Worm (Caenorhabditis elegans): ENCODE data around the gene F49E8.8.

F49E8.8 gene

DNA sequence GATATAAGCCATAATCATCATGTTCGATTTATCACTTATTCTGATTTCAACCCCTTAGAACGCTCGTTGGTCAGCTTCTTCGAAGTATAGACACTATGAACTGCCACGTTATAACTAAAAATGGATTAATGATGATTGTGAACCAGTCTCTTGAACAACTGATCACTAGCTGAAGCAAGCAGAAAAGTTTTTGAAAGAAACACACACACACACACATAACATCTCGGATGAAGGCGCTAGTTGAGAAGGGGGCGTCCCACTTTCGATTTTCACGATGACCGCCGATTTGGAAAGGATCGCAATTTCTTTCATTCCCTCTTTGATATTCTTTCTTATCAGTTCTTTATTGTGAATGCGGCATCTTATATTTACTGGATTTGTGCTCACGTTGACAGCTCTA, 12.2 kb downstream of the F49E8.8 start, which contains the start of gene clec-180:
Gene clec-180, plus strand, starts transcription at position 301 of the 400 bp plus-strand sequence.
- no peak for TF ChIP-seq blmp-1 (tag; optimal IDR thresholded peaks at IDR 0.05; ENCODE audit: insufficient read depth)
- TF ChIP-seq lsy-2 (tag; optimal IDR thresholded peaks at IDR 0.05): no peak
- no peak for TF ChIP-seq nhr-10 (tag; optimal IDR thresholded peaks at IDR 0.05)
- TF ChIP-seq unc-39 (tag; optimal IDR thresholded peaks at IDR 0.05): no peak
- TF ChIP-seq nhr-11 (tag; optimal IDR thresholded peaks at IDR 0.05): no peak
- no peak for TF ChIP-seq gmeb-1 (tag; optimal IDR thresholded peaks at IDR 0.05)
- TF ChIP-seq lin-13 (GFP tag; optimal IDR thresholded peaks at IDR 0.05): no peak
- TF ChIP-seq Y55F3AM.14 (GFP tag; optimal IDR thresholded peaks at IDR 0.05): no peak
- no peak for TF ChIP-seq elt-3 (tag; optimal IDR thresholded peaks at IDR 0.05)
- TF ChIP-seq peb-1 (tag; optimal IDR thresholded peaks at IDR 0.05): no peak
- TF ChIP-seq lin-11 (tag; optimal IDR thresholded peaks at IDR 0.05): no peak
- TF ChIP-seq sem-4 (tag; optimal IDR thresholded peaks at IDR 0.05): no peak

DNA sequence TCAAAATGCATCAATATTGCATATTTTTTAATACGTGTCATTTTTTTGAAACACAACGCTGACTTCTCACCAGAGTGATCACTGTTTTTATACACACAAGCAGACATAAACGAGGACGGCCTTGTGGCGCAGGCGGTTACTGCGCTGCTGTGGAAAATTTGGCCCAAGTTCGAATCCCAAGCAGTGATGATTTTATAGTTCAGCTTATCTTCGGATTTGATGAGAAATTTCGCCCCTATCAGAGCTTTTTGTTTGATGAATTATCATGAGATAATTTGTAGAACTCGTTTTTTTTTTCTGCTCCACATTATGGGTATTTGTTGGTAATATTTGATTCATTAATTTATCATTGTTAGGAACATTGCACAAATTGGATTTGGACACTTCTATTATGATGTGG, 17.5 kb downstream of the F49E8.8 start:
- TF ChIP-seq C34F6.9 (tag; optimal IDR thresholded peaks at IDR 0.05): peak; percentile 71
- TF ChIP-seq egl-27 (tag; optimal IDR thresholded peaks at IDR 0.05): peak; percentile 62
- peak; percentile 66 for TF ChIP-seq gmeb-1 (tag; optimal IDR thresholded peaks at IDR 0.05)
- peak; percentile 70 for TF ChIP-seq Y55F3AM.14 (GFP tag; optimal IDR thresholded peaks at IDR 0.05)
- TF ChIP-seq ceh-16 (tag; optimal IDR thresholded peaks at IDR 0.05): no peak
- TF ChIP-seq fos-1 (tag; optimal IDR thresholded peaks at IDR 0.05): peak; percentile 72
- peak; percentile 60 to 77 for TF ChIP-seq lsy-2 (tag; optimal IDR thresholded peaks at IDR 0.05)
- TF ChIP-seq sem-4 (tag; optimal IDR thresholded peaks at IDR 0.05): peak; percentile 83
- TF ChIP-seq zag-1 (tag; optimal IDR thresholded peaks at IDR 0.05): peak; percentile 45
- peak; percentile 78 for TF ChIP-seq unc-55 (GFP tag; optimal IDR thresholded peaks at IDR 0.05)
- no peak for TF ChIP-seq dmd-4 (tag; optimal IDR thresholded peaks at IDR 0.05)
- TF ChIP-seq lin-11 (tag; optimal IDR thresholded peaks at IDR 0.05): peak; percentile 10
- TF ChIP-seq skn-1 (tag; optimal IDR thresholded peaks at IDR 0.05): no peak
- TF ChIP-seq unc-39 (tag; optimal IDR thresholded peaks at IDR 0.05): no peak
- TF ChIP-seq ztf-4 (tag; optimal IDR thresholded peaks at IDR 0.05): peak; percentile 51
- peak; percentile 30 for TF ChIP-seq mab-5 (tag; optimal IDR thresholded peaks at IDR 0.05)
- no peak for TF ChIP-seq nhr-23 (tag; optimal IDR thresholded peaks at IDR 0.05)
- peak; percentile 36 for TF ChIP-seq nhr-6 (tag; optimal IDR thresholded peaks at IDR 0.05)
- TF ChIP-seq nhr-129 (tag; optimal IDR thresholded peaks at IDR 0.05): peak; percentile 83
- TF ChIP-seq sma-9 (GFP tag; optimal IDR thresholded peaks at IDR 0.05): peak; percentile 79
- no peak for TF ChIP-seq sma-9 (tag; optimal IDR thresholded peaks at IDR 0.05)
- TF ChIP-seq nhr-25 (tag; optimal IDR thresholded peaks at IDR 0.05): peak; percentile 59
- peak; percentile 11 for TF ChIP-seq ama-1 (optimal IDR thresholded peaks at IDR 0.05)
- TF ChIP-seq ztf-11 (tag; optimal IDR thresholded peaks at IDR 0.05): no peak
- peak; percentile 50 for TF ChIP-seq lin-13 (GFP tag; optimal IDR thresholded peaks at IDR 0.05)
- no peak for TF ChIP-seq ceh-82 (tag; optimal IDR thresholded peaks at IDR 0.05)
- peak; percentile 22 for TF ChIP-seq blmp-1 (tag; optimal IDR thresholded peaks at IDR 0.05; ENCODE audit: insufficient read depth)
- TF ChIP-seq nhr-10 (tag; optimal IDR thresholded peaks at IDR 0.05): peak; percentile 28
- peak; percentile 77 for TF ChIP-seq sma-3 (GFP tag; optimal IDR thresholded peaks at IDR 0.05)
- peak; percentile 79 for TF ChIP-seq nhr-21 (tag; optimal IDR thresholded peaks at IDR 0.05)
- peak; percentile 66 for TF ChIP-seq crh-2 (tag; optimal IDR thresholded peaks at IDR 0.05)
- no peak for TF ChIP-seq unc-62 (GFP tag; optimal IDR thresholded peaks at IDR 0.05)
- peak; percentile 63 for TF ChIP-seq F13H6.1 (tag; optimal IDR thresholded peaks at IDR 0.05)
- no peak for TF ChIP-seq alr-1 (tag; optimal IDR thresholded peaks at IDR 0.05)

DNA sequence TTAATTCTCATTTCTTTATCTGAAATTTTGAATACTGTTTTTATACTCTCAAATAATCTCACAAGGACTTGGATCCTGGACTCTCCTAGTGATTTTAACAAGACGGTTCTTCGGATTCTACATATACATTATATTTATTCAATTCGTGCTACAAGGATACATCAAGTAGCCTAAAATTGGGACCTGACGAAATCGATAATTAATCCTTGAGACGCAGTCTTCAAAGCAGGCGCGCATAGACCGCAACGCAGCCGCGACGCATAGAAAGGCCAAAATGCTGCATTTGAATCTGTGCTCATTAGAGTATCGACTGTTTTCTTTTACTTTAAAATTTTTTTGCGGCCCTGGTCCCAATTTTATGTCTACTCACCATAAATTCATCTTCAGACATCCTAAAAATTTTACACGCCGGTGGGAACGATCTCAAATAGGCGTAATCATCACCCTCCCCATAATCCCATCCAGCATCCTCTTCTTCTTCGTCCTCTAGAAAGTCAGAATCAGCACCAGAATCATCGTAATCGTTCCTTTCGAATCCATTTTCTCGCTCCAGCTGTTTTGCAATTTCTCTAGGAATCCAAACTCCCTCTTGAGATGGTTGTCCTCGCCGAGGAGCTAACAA, 18.8 kb downstream of the F49E8.8 start, which contains the start of gene cec-4:
Gene cec-4, plus strand, starts transcription at position 572 of the 622 bp plus-strand sequence.
- TF ChIP-seq mab-5 (tag; optimal IDR thresholded peaks at IDR 0.05): no peak
- TF ChIP-seq unc-55 (GFP tag; optimal IDR thresholded peaks at IDR 0.05): peak; percentile 14
- no peak for TF ChIP-seq mdl-1 (tag; optimal IDR thresholded peaks at IDR 0.05)

DNA sequence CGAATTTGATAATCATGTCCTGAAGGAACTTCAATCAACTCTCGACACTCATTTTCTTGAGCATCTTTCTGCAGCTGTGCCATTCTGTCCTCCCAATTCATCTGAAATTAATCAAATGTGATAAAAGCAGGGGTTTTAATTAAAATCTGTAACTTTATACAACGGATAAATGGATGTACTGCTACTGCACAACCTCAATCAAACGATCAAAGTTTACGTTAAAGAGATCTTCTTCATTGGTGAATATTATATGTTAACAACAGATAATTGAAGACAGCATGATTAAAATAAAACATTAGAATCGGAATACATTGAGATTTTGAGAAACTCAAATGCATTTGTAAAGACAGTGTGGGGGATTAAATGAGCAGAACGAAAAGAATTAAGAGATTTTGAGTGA, 21.8 kb downstream of the F49E8.8 start, which contains the start of gene F32E10.5:
Gene F32E10.5, minus strand, starts transcription at position 101 of the 400 bp plus-strand sequence.
- TF ChIP-seq sem-4 (tag; optimal IDR thresholded peaks at IDR 0.05): no peak
- no peak for TF ChIP-seq sma-9 (GFP tag; optimal IDR thresholded peaks at IDR 0.05)
- no peak for TF ChIP-seq sma-9 (tag; optimal IDR thresholded peaks at IDR 0.05)
- TF ChIP-seq zag-1 (tag; optimal IDR thresholded peaks at IDR 0.05): no peak
- no peak for TF ChIP-seq alr-1 (tag; optimal IDR thresholded peaks at IDR 0.05)
- no peak for TF ChIP-seq F13H6.1 (tag; optimal IDR thresholded peaks at IDR 0.05)
- TF ChIP-seq ztf-11 (tag; optimal IDR thresholded peaks at IDR 0.05): no peak
- TF ChIP-seq mdl-1 (tag; optimal IDR thresholded peaks at IDR 0.05): no peak
- TF ChIP-seq nhr-10 (tag; optimal IDR thresholded peaks at IDR 0.05): no peak
- no peak for TF ChIP-seq C34F6.9 (tag; optimal IDR thresholded peaks at IDR 0.05)
- TF ChIP-seq nhr-12 (tag; optimal IDR thresholded peaks at IDR 0.05): no peak
- no peak for TF ChIP-seq nhr-6 (tag; optimal IDR thresholded peaks at IDR 0.05)
- no peak for TF ChIP-seq unc-39 (tag; optimal IDR thresholded peaks at IDR 0.05)
- TF ChIP-seq unc-55 (GFP tag; optimal IDR thresholded peaks at IDR 0.05): no peak
- TF ChIP-seq skn-1 (tag; optimal IDR thresholded peaks at IDR 0.05): no peak
- TF ChIP-seq ceh-16 (tag; optimal IDR thresholded peaks at IDR 0.05): no peak
- no peak for TF ChIP-seq ztf-1 (GFP tag; conservative IDR thresholded peaks at IDR 0.05)
- TF ChIP-seq elt-1 (tag; optimal IDR thresholded peaks at IDR 0.05): no peak
- no peak for TF ChIP-seq nhr-11 (tag; optimal IDR thresholded peaks at IDR 0.05)

Data from whole organism, L2 larva.